Worm (Caenorhabditis elegans) whole organism, midembryonic: ENCODE measurements around the gene rab-3.

Experiments used
- T22C8.4 ChIP-seq: fragments of 200-800 bp; sonication (Bioruptor generic); IDR thresholded peaks from 2 replicates; pipeline ENCODE4 v1.3.6; 2022; ENCODE audit warnings: missing genetic modification characterization, missing compliant biosample characterization
- cog-1 ChIP-seq: sonication (generic microtip); optimal IDR thresholded peaks from 2 replicates; lab custom pipeline; 2016; ENCODE audit warnings: missing genetic modification characterization, missing compliant biosample characterization
- flt-1 ChIP-seq: fragments of 200-800 bp; sonication (Bioruptor generic); IDR thresholded peaks from 2 replicates; pipeline ENCODE4 v1.3.6; 2022; ENCODE audit warnings: missing genetic modification characterization, missing compliant biosample characterization
- klf-2 ChIP-seq: fragments of 200-800 bp; sonication (Bioruptor generic); conservative IDR thresholded peaks from 2 replicates; pipeline ENCODE4 v1.3.6; 2022; ENCODE audit warnings: missing genetic modification reagents, missing genetic modification characterization, missing compliant biosample characterization
- med-1 ChIP-seq: sonication (generic microtip); optimal IDR thresholded peaks from 2 replicates; lab custom pipeline; 2017; ENCODE audit warnings: missing genetic modification characterization, mild to moderate bottlenecking, missing compliant biosample characterization, antibody characterized with exemption, missing genetic modification reagents; ENCODE audit not compliant: insufficient read depth
- ref-1 ChIP-seq: fragments of 200-800 bp; sonication (Bioruptor generic); conservative IDR thresholded peaks from 2 replicates; pipeline ENCODE4 v1.3.6; 2022; ENCODE audit warnings: missing genetic modification reagents, missing genetic modification characterization, missing compliant biosample characterization
- tab-1 ChIP-seq: fragments of 200-800 bp; sonication (Bioruptor generic); IDR thresholded peaks from 2 replicates; pipeline ENCODE4 v1.3.6; 2022; ENCODE audit warnings: missing genetic modification characterization, missing compliant biosample characterization
- ztf-23 ChIP-seq: fragments of 200-800 bp; sonication (Bioruptor generic); IDR thresholded peaks from 2 replicates; pipeline ENCODE4 v1.3.6; 2022; ENCODE audit warnings: missing genetic modification reagents, missing genetic modification characterization, missing compliant biosample characterization
- ztf-29 ChIP-seq: fragments of 200-800 bp; sonication (Bioruptor generic); IDR thresholded peaks from 2 replicates; pipeline ENCODE4 v1.3.6; 2022; ENCODE audit warnings: missing genetic modification reagents, missing genetic modification characterization, missing compliant biosample characterization

DNA sequence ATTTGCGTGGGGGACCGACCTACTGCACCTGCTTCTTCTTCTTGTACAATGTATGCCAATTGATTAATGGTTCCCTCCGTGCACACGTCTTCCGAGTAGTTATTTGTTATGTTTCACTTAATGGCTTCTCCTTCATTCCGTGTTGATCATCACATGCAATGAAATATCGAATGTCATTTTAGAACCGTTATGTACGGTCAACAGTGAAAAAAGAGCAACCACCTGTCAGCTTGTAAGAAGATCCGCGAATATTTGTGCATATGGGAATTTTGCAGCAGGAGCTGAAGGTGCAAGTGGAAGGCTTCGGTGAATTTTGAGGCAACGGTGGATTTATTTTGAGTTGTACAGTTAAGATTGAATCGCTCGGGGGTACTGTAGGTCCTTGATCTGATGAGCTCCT, 8.9 kb upstream of the rab-3 start:
- no peak for TF ChIP-seq med-1 (GFP tag; lab: Kevin White, UChicago)
- TF ChIP-seq T22C8.4 (GFP tag; lab: Robert Waterston, UW), result no peak
- no peak for TF ChIP-seq ref-1
- TF ChIP-seq ztf-29, result no peak
- TF ChIP-seq tab-1, result no peak
- no peak for TF ChIP-seq ztf-23
- no peak for TF ChIP-seq flt-1 (GFP tag; lab: Robert Waterston, UW)
- no peak for TF ChIP-seq klf-2 (GFP tag; lab: Robert Waterston, UW)
- no peak for TF ChIP-seq cog-1
